Worm (Caenorhabditis elegans): ENCODE data around the gene F59B2.15.

DNA sequence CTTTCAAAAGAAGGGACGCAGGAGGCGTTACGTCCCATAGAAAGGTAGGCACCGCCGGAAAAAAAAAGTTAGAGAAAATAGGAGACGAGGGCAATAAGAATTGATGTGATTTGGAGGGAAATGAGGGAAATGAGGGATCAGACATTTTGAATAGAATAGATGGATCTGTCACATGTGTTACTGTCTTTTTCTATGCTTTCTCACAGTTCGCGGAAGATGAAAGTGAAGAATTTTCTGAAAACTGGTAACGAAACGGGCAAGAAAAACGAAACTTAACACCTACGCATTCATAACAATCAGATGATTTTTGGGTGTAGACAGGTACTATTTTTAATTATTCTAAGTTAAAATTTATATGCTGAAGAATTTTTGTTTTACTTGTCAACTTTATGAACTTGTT, 35.2 kb upstream of the F59B2.15 start, which contains the start of gene R107.9:
- TF ChIP-seq nhr-90 (tag; optimal IDR thresholded peaks at IDR 0.05) (no peak), die-1 (tag; optimal IDR thresholded peaks at IDR 0.05) (no peak)

All from whole organism, young adult.